Worm (Caenorhabditis elegans) whole organism, L2 larva: ENCODE data around the gene F22B7.1.

Experiments used
- aly-2 ChIP-seq: fragments of 150-350 bp; optimal IDR thresholded peaks from 2 replicates; lab custom pipeline; 2014; ENCODE audit warnings: missing biosample characterization, missing genetic modification characterization
- egl-27 ChIP-seq: sonication (generic microtip); optimal IDR thresholded peaks from 3 replicates; lab custom pipeline; 2017; ENCODE audit warnings: missing biosample characterization, missing genetic modification reagents, missing genetic modification characterization
- fos-1 ChIP-seq: fragments of 150-350 bp; optimal IDR thresholded peaks from 2 replicates; lab custom pipeline; 2014; ENCODE audit warnings: missing biosample characterization, missing genetic modification characterization
- mbf-1 ChIP-seq: sonication (generic microtip); optimal IDR thresholded peaks from 2 replicates; lab custom pipeline; 2017; ENCODE audit warnings: missing biosample characterization, missing genetic modification characterization
- unc-62 ChIP-seq: fragments of 150-350 bp; optimal IDR thresholded peaks from 2 replicates; lab custom pipeline; 2014; ENCODE audit warnings: missing biosample characterization, missing genetic modification reagents, missing genetic modification characterization
- ztf-11 ChIP-seq: sonication (generic microtip); optimal IDR thresholded peaks from 2 replicates; lab custom pipeline; 2017; ENCODE audit warnings: missing biosample characterization, missing genetic modification characterization

- no peak for TF ChIP-seq egl-27 (tag; lab: Kevin White, UChicago)
- TF ChIP-seq aly-2 (tag; lab: Kevin White, UChicago) = no peak
- TF ChIP-seq mbf-1 (tag; lab: Kevin White, UChicago) = no peak
- TF ChIP-seq fos-1 (tag; lab: Kevin White, UChicago) = no peak
- no peak for TF ChIP-seq unc-62 (GFP tag; lab: Kevin White, UChicago)
- TF ChIP-seq ztf-11 (tag; lab: Kevin White, UChicago) = no peak
Measured at ce11 chrIII:8674980-8675485, 9.9 kb downstream of the F22B7.1 start, which contains the start of gene pgl-2.
